Worm (Caenorhabditis elegans) whole organism, mixed stage, embryonic: ENCODE data around the gene D1053.4.

Source experiments
- bed-3 ChIP-seq: fragments of 200-800 bp; sonication (Bioruptor generic); optimal IDR thresholded peaks from 3 replicates; lab custom pipeline; 2018; ENCODE audit warnings: mild to moderate bottlenecking, missing genetic modification characterization, moderate library complexity, missing compliant biosample characterization
- elt-3 ChIP-seq: fragments of 150-350 bp; optimal IDR thresholded peaks from 2 replicates; lab custom pipeline; 2014; ENCODE audit warnings: missing biosample characterization, missing genetic modification characterization
- nhr-76 ChIP-seq: sonication (generic microtip); optimal IDR thresholded peaks from 2 replicates; lab custom pipeline; 2017; ENCODE audit warnings: missing biosample characterization, missing genetic modification characterization
- pha-4 ChIP-seq: fragments of 150-350 bp; optimal IDR thresholded peaks from 2 replicates; lab custom pipeline; 2018; ENCODE audit warnings: missing biosample characterization, missing genetic modification reagents, missing genetic modification characterization
- sem-2 ChIP-seq: fragments of 200-800 bp; sonication (Bioruptor generic); optimal IDR thresholded peaks from 2 replicates; lab custom pipeline; 2018; ENCODE audit warnings: mild to moderate bottlenecking, missing genetic modification characterization, missing compliant biosample characterization
- snpc-4 ChIP-seq: fragments of 150-350 bp; optimal IDR thresholded peaks from 2 replicates; lab custom pipeline; 2014; ENCODE audit warnings: missing biosample characterization, missing genetic modification characterization
- ztf-11 ChIP-seq: fragments of 150-350 bp; optimal IDR thresholded peaks from 2 replicates; lab custom pipeline; 2014; ENCODE audit warnings: missing biosample characterization, missing genetic modification characterization

ce11 chrX:11693092-11693491 lies 30.5 kb downstream of the D1053.4 start, which contains the start of gene smcl-1:
- no peak for TF ChIP-seq sem-2 (GFP tag; lab: Kevin White, UChicago)
- no peak for TF ChIP-seq pha-4 (tag; lab: Kevin White, UChicago)
- no peak for TF ChIP-seq ztf-11 (tag; lab: Kevin White, UChicago)
- no peak for TF ChIP-seq snpc-4
- TF ChIP-seq bed-3 (GFP tag; lab: Kevin White, UChicago) = no peak
- TF ChIP-seq nhr-76 (tag; lab: Kevin White, UChicago) = no peak
- TF ChIP-seq elt-3 (tag; lab: Kevin White, UChicago) = no peak
